Fruit fly (Drosophila melanogaster) whole organism, wandering third instar larva: ENCODE data around the gene CG6527.

Experiments used
- Abd-B ChIP-seq: fragments of >200 bp; optimal IDR thresholded peaks from 2 replicates; lab custom pipeline; 2017; ENCODE audit warnings: missing biosample characterization, missing genetic modification characterization
- CG32264 ChIP-seq: fragments of 200-800 bp; sonication (Bioruptor generic); optimal IDR thresholded peaks from 2 replicates; lab custom pipeline; 2016; ENCODE audit warnings: missing biosample characterization, missing genetic modification characterization
- Dfd ChIP-seq: fragments of >200 bp; optimal IDR thresholded peaks from 2 replicates; lab custom pipeline; 2017; ENCODE audit warnings: missing biosample characterization, missing genetic modification characterization
- Hnf4 ChIP-seq: fragments of 200-800 bp; sonication (Bioruptor generic); optimal IDR thresholded peaks from 2 replicates; lab custom pipeline; 2016; ENCODE audit warnings: missing biosample characterization, mild to moderate bottlenecking, missing genetic modification characterization
- Jra ChIP-seq: sonication (Bioruptor generic); optimal IDR thresholded peaks from 2 replicates; lab custom pipeline; 2016; ENCODE audit warnings: missing biosample characterization, missing genetic modification characterization
- Mio ChIP-seq: sonication (Bioruptor generic); optimal IDR thresholded peaks from 2 replicates; lab custom pipeline; 2016; ENCODE audit warnings: missing biosample characterization, missing genetic modification characterization
- Myc ChIP-seq: fragments of >200 bp; optimal IDR thresholded peaks from 2 replicates; lab custom pipeline; 2017
- OdsH ChIP-seq: fragments of 200-800 bp; sonication (Bioruptor generic); optimal IDR thresholded peaks from 2 replicates; lab custom pipeline; 2016; ENCODE audit warnings: missing biosample characterization, mild to moderate bottlenecking, missing genetic modification characterization
- Sp1 ChIP-seq: fragments of 200-800 bp; sonication (Bioruptor generic); optimal IDR thresholded peaks from 3 replicates; lab custom pipeline; 2019; ENCODE audit warnings: missing biosample characterization, mild to moderate bottlenecking, missing genetic modification characterization, moderate library complexity
- Vsx2 ChIP-seq: fragments of 200-300, 225-300 bp; sonication (Bioruptor generic); optimal IDR thresholded peaks from 2 replicates; lab custom pipeline; 2018; ENCODE audit warnings: missing biosample characterization, missing genetic modification characterization; ENCODE audit not compliant: partially characterized antibody
- br ChIP-seq: fragments of 200-800 bp; sonication (Bioruptor generic); optimal IDR thresholded peaks from 2 replicates; lab custom pipeline; 2016; ENCODE audit warnings: missing biosample characterization, missing genetic modification characterization
- dl ChIP-seq, 2 experiments: fragments of 175-275, 200-275 bp in 1 of 2; fragments of 200-275 bp in 1 of 2; sonication (Bioruptor generic); optimal IDR thresholded peaks; lab custom pipeline; 2018; ENCODE audit warnings: mild to moderate bottlenecking in 2 of 2, missing biosample characterization in 2 of 2, missing genetic modification characterization in 2 of 2, moderate library complexity in 2 of 2; ENCODE audit not compliant: partially characterized antibody in 2 of 2, insufficient read depth in 1 of 2
- dmrt93B ChIP-seq: fragments of 200-800 bp; sonication (Bioruptor generic); optimal IDR thresholded peaks from 2 replicates; lab custom pipeline; 2018; ENCODE audit warnings: missing biosample characterization, mild to moderate bottlenecking, missing genetic modification characterization
- dsf ChIP-seq: sonication (Bioruptor generic); optimal IDR thresholded peaks from 2 replicates; lab custom pipeline; 2016; ENCODE audit warnings: missing biosample characterization, missing genetic modification characterization, borderline replicate concordance
- foxo ChIP-seq, 2 experiments: fragments of 200-800 bp; sonication (Bioruptor generic); optimal IDR thresholded peaks; 2 replicates in 1 of 2; 3 replicates in 1 of 2; lab custom pipeline; 2016 to 2017; ENCODE audit warnings: missing biosample characterization in 2 of 2, missing genetic modification characterization in 2 of 2
- fru ChIP-seq: fragments of 200-800 bp; sonication (Bioruptor generic); optimal IDR thresholded peaks from 3 replicates; lab custom pipeline; 2016; ENCODE audit warnings: missing biosample characterization, mild to moderate bottlenecking, missing genetic modification characterization
- h ChIP-seq: fragments of 200-800 bp; sonication (Bioruptor generic); optimal IDR thresholded peaks from 3 replicates; lab custom pipeline; 2016; ENCODE audit warnings: missing biosample characterization, mild to moderate bottlenecking, missing genetic modification characterization
- jim ChIP-seq: fragments of 175-275, 200-325 bp; sonication (Bioruptor generic); optimal IDR thresholded peaks from 2 replicates; lab custom pipeline; 2016; ENCODE audit warnings: missing biosample characterization, mild to moderate bottlenecking, missing genetic modification characterization
- lola ChIP-seq: fragments of >200 bp; optimal IDR thresholded peaks from 2 replicates; lab custom pipeline; 2017; ENCODE audit warnings: missing biosample characterization, missing genetic modification characterization
- pan ChIP-seq: fragments of >200 bp; optimal IDR thresholded peaks from 2 replicates; lab custom pipeline; 2017
- psq ChIP-seq: fragments of 200-800 bp; sonication (Bioruptor generic); optimal IDR thresholded peaks from 3 replicates; lab custom pipeline; 2017; ENCODE audit warnings: missing biosample characterization, mild to moderate bottlenecking, missing genetic modification characterization, moderate library complexity
- rgr ChIP-seq: fragments of 200-800 bp; sonication (Bioruptor generic); optimal IDR thresholded peaks from 3 replicates; lab custom pipeline; 2016; ENCODE audit warnings: missing biosample characterization, mild to moderate bottlenecking, missing genetic modification characterization
- sage ChIP-seq: fragments of 200-800 bp; sonication (Bioruptor generic); optimal IDR thresholded peaks from 2 replicates; lab custom pipeline; 2016; ENCODE audit warnings: missing biosample characterization, mild to moderate bottlenecking, missing genetic modification characterization
- tai ChIP-seq: sonication (Bioruptor generic); optimal IDR thresholded peaks from 2 replicates; lab custom pipeline; 2016; ENCODE audit warnings: missing biosample characterization, missing genetic modification characterization
- usp ChIP-seq: fragments of >200 bp; optimal IDR thresholded peaks from 2 replicates; lab custom pipeline; 2017; ENCODE audit warnings: missing biosample characterization, missing genetic modification characterization

Gene CG6527

dm6 chr3L:10514829-10515228, 44.1 kb downstream of the CG6527 start:
- no peak for TF ChIP-seq Jra (GFP tag; lab: Kevin White, UChicago)
- TF ChIP-seq Myc (lab: Kevin White, UChicago): no peak
- no peak for TF ChIP-seq sage (GFP tag; lab: Kevin White, UChicago)
- no peak for TF ChIP-seq Abd-B (GFP tag; lab: Kevin White, UChicago)
- TF ChIP-seq pan (lab: Kevin White, UChicago): no peak
- no peak for TF ChIP-seq OdsH (GFP tag; lab: Kevin White, UChicago)
- no peak for TF ChIP-seq Dfd (GFP tag; lab: Kevin White, UChicago)
- no peak for TF ChIP-seq foxo (GFP tag; optimal IDR thresholded peaks at IDR 0.05; lab: Kevin White, UChicago)
- no peak for TF ChIP-seq dmrt93B (GFP tag; lab: Kevin White, UChicago)
- TF ChIP-seq Mio: no peak
- no peak for TF ChIP-seq jim (GFP tag; lab: Kevin White, UChicago)
- no peak for TF ChIP-seq dl (GFP tag; optimal IDR thresholded peaks at IDR 0.05; lab: Kevin White, UChicago; ENCODE audit: insufficient read depth in 1 of 2, partially characterized antibody in 2 of 2)
- no peak for TF ChIP-seq tai (GFP tag; lab: Kevin White, UChicago)
- no peak for TF ChIP-seq psq (GFP tag; lab: Kevin White, UChicago)
- no peak for TF ChIP-seq fru
- no peak for TF ChIP-seq rgr
- TF ChIP-seq usp (GFP tag; lab: Kevin White, UChicago): no peak

dm6 chr3L:10513412-10513811, 45.5 kb downstream of the CG6527 start:
- TF ChIP-seq Vsx2 (GFP tag; lab: Kevin White, UChicago) (no peak), usp (GFP tag; lab: Kevin White, UChicago) (no peak), lola (GFP tag; lab: Kevin White, UChicago) (no peak), dmrt93B (GFP tag; lab: Kevin White, UChicago) (no peak), sage (GFP tag; lab: Kevin White, UChicago) (no peak), CG32264 (no peak), h (GFP tag; lab: Kevin White, UChicago) (no peak), Sp1 (GFP tag; lab: Kevin White, UChicago) (no peak), br (GFP tag; lab: Kevin White, UChicago) (no peak), Myc (lab: Kevin White, UChicago) (no peak), Jra (GFP tag; lab: Kevin White, UChicago) (no peak), tai (GFP tag; lab: Kevin White, UChicago) (no peak), dl (GFP tag; optimal IDR thresholded peaks at IDR 0.05; lab: Kevin White, UChicago; ENCODE audit: insufficient read depth in 1 of 2, partially characterized antibody in 2 of 2) (no peak), dsf (no peak)

dm6 chr3L:10507971-10508370, 50.9 kb downstream of the CG6527 start:
- TF ChIP-seq CG32264 (no peak), rgr (no peak), dmrt93B (GFP tag; lab: Kevin White, UChicago) (no peak), Hnf4 (GFP tag; lab: Kevin White, UChicago) (no peak), dl (GFP tag; optimal IDR thresholded peaks at IDR 0.05; lab: Kevin White, UChicago; ENCODE audit: insufficient read depth in 1 of 2, partially characterized antibody in 2 of 2) (no peak), Dfd (GFP tag; lab: Kevin White, UChicago) (no peak)
